Worm (Caenorhabditis elegans) whole organism, L3 larva: ENCODE data around the gene sulp-7.

Experiments
- R02D3.7 ChIP-seq: fragments of 150-350 bp; optimal IDR thresholded peaks from 2 replicates; lab custom pipeline; 2014; ENCODE audit warnings: missing biosample characterization, missing genetic modification characterization
- aly-2 ChIP-seq: fragments of 150-350 bp; optimal IDR thresholded peaks from 2 replicates; lab custom pipeline; 2014; ENCODE audit warnings: missing biosample characterization, missing genetic modification characterization
- ama-1 ChIP-seq: fragments of 150-350 bp; optimal IDR thresholded peaks from 2 replicates; lab custom pipeline; 2018
- ceh-16 ChIP-seq: sonication (generic microtip); optimal IDR thresholded peaks from 2 replicates; lab custom pipeline; 2017; ENCODE audit warnings: missing biosample characterization, missing genetic modification characterization
- ceh-28 ChIP-seq: fragments of 150-350 bp; optimal IDR thresholded peaks from 2 replicates; lab custom pipeline; 2014; ENCODE audit warnings: missing biosample characterization, missing genetic modification reagents, missing genetic modification characterization
- ceh-82 ChIP-seq: fragments of 150-350 bp; optimal IDR thresholded peaks from 2 replicates; lab custom pipeline; 2014; ENCODE audit warnings: missing biosample characterization, missing genetic modification characterization
- egl-5 ChIP-seq: fragments of 150-350 bp; optimal IDR thresholded peaks from 2 replicates; lab custom pipeline; 2017; ENCODE audit warnings: missing biosample characterization, missing genetic modification reagents, missing genetic modification characterization, inconsistent platforms
- elt-2 ChIP-seq: sonication (generic microtip); optimal IDR thresholded peaks from 2 replicates; lab custom pipeline; 2016; ENCODE audit warnings: missing genetic modification reagents, mild to moderate bottlenecking, missing genetic modification characterization, missing compliant biosample characterization
- elt-3 ChIP-seq, 3 experiments: fragments of 150-350 bp in 1 of 3; sonication (generic microtip) in 2 of 3; optimal IDR thresholded peaks; 2 replicates in 2 of 3; 4 replicates in 1 of 3; lab custom pipeline; 2014 to 2017; ENCODE audit warnings: missing biosample characterization in 3 of 3, missing genetic modification characterization in 3 of 3
- eor-1 ChIP-seq, 2 experiments: fragments of 150-350 bp; optimal IDR thresholded peaks; 2 replicates each; lab custom pipeline; 2014 to 2018; ENCODE audit warnings: missing biosample characterization in 2 of 2, missing genetic modification characterization in 2 of 2
- fkh-10 ChIP-seq: sonication (generic microtip); optimal IDR thresholded peaks from 2 replicates; lab custom pipeline; 2017; ENCODE audit warnings: missing biosample characterization, missing genetic modification reagents, missing genetic modification characterization
- fkh-2 ChIP-seq: fragments of 150-350 bp; optimal IDR thresholded peaks from 2 replicates; lab custom pipeline; 2014; ENCODE audit warnings: missing biosample characterization, missing genetic modification reagents, missing genetic modification characterization
- fos-1 ChIP-seq: fragments of 150-350 bp; optimal IDR thresholded peaks from 2 replicates; lab custom pipeline; 2014; ENCODE audit warnings: missing biosample characterization, missing genetic modification characterization
- hmg-11 ChIP-seq: sonication (generic microtip); optimal IDR thresholded peaks from 2 replicates; lab custom pipeline; 2016; ENCODE audit warnings: missing genetic modification characterization, missing compliant biosample characterization
- jun-1 ChIP-seq: fragments of 150-350 bp; optimal IDR thresholded peaks from 2 replicates; lab custom pipeline; 2014; ENCODE audit warnings: missing biosample characterization, missing genetic modification reagents, missing genetic modification characterization
- lin-15B ChIP-seq: fragments of 150-350 bp; optimal IDR thresholded peaks from 2 replicates; lab custom pipeline; 2014; ENCODE audit warnings: missing biosample characterization, missing genetic modification characterization
- lin-39 ChIP-seq: fragments of 150-350 bp; optimal IDR thresholded peaks from 2 replicates; lab custom pipeline; 2018; ENCODE audit warnings: missing biosample characterization, missing genetic modification reagents, missing genetic modification characterization
- lsy-12 ChIP-seq: sonication (generic microtip); optimal IDR thresholded peaks from 2 replicates; lab custom pipeline; 2016; ENCODE audit warnings: mild to moderate bottlenecking, missing genetic modification characterization, missing compliant biosample characterization
- mdl-1 ChIP-seq: fragments of 150-350 bp; optimal IDR thresholded peaks from 2 replicates; lab custom pipeline; 2014; ENCODE audit warnings: missing biosample characterization, missing genetic modification characterization
- nfya-1 ChIP-seq: sonication (generic microtip); optimal IDR thresholded peaks from 2 replicates; lab custom pipeline; 2017; ENCODE audit warnings: missing genetic modification characterization, mild to moderate bottlenecking, missing compliant biosample characterization, antibody characterized with exemption, moderate library complexity; ENCODE audit not compliant: insufficient read depth
- nhr-23 ChIP-seq: fragments of 150-350 bp; optimal IDR thresholded peaks from 2 replicates; lab custom pipeline; 2014; ENCODE audit warnings: missing biosample characterization, missing genetic modification reagents, missing genetic modification characterization
- nhr-237 ChIP-seq: fragments of 150-350 bp; optimal IDR thresholded peaks from 2 replicates; lab custom pipeline; 2014; ENCODE audit warnings: missing biosample characterization, missing genetic modification characterization
- nhr-25 ChIP-seq: sonication (generic microtip); optimal IDR thresholded peaks from 2 replicates; lab custom pipeline; 2017; ENCODE audit warnings: missing biosample characterization, missing genetic modification characterization
- nhr-43 ChIP-seq: sonication (generic microtip); optimal IDR thresholded peaks from 2 replicates; lab custom pipeline; 2016; ENCODE audit warnings: mild to moderate bottlenecking, missing genetic modification characterization, missing compliant biosample characterization; ENCODE audit not compliant: poor library complexity, severe bottlenecking
- nhr-67 ChIP-seq: fragments of 150-350 bp; optimal IDR thresholded peaks from 2 replicates; lab custom pipeline; 2014; ENCODE audit warnings: missing biosample characterization, missing genetic modification characterization
- nhr-76 ChIP-seq: fragments of 150-350 bp; sonication (generic microtip); optimal IDR thresholded peaks from 5 replicates; lab custom pipeline; 2014; ENCODE audit warnings: missing biosample characterization, missing genetic modification characterization
- nhr-77 ChIP-seq: fragments of 150-350 bp; optimal IDR thresholded peaks from 2 replicates; lab custom pipeline; 2014; ENCODE audit warnings: missing biosample characterization, missing genetic modification characterization
- pha-4 ChIP-seq: fragments of 150-350 bp; optimal IDR thresholded peaks from 2 replicates; lab custom pipeline; 2014; ENCODE audit warnings: missing biosample characterization, missing genetic modification reagents, missing genetic modification characterization
- pqm-1 ChIP-seq: fragments of 150-350 bp; optimal IDR thresholded peaks from 2 replicates; lab custom pipeline; 2017; ENCODE audit warnings: missing biosample characterization, missing genetic modification characterization, inconsistent platforms
- skn-1 ChIP-seq: fragments of 150-350 bp; optimal IDR thresholded peaks from 2 replicates; lab custom pipeline; 2014; ENCODE audit warnings: missing biosample characterization, missing genetic modification characterization
- tbx-2 ChIP-seq: sonication (generic microtip); optimal IDR thresholded peaks from 2 replicates; lab custom pipeline; 2016; ENCODE audit warnings: mild to moderate bottlenecking, missing genetic modification characterization, missing compliant biosample characterization
- unc-39 ChIP-seq: sonication (generic microtip); optimal IDR thresholded peaks from 4 replicates; lab custom pipeline; 2017; ENCODE audit warnings: missing biosample characterization, missing genetic modification characterization
- unc-62 ChIP-seq: fragments of 150-350 bp; sonication (generic microtip); optimal IDR thresholded peaks from 4 replicates; lab custom pipeline; 2014; ENCODE audit warnings: missing biosample characterization, missing genetic modification reagents, missing genetic modification characterization
- zag-1 ChIP-seq: fragments of 150-350 bp; optimal IDR thresholded peaks from 2 replicates; lab custom pipeline; 2014; ENCODE audit warnings: missing biosample characterization, missing genetic modification characterization
- ztf-11 ChIP-seq: fragments of 150-350 bp; optimal IDR thresholded peaks from 2 replicates; lab custom pipeline; 2014; ENCODE audit warnings: missing biosample characterization, missing genetic modification characterization

sulp-7 gene

ce11 chrX:11035563-11035962 lies 44.9 kb upstream of the sulp-7 start:
- TF ChIP-seq aly-2 (tag; lab: Kevin White, UChicago) (no peak), pqm-1 (tag; lab: Kevin White, UChicago) (no peak), jun-1 (tag; lab: Kevin White, UChicago) (no peak), lin-39 (peak; percentile 40), egl-5 (tag; lab: Kevin White, UChicago) (peak; percentile 26), lsy-12 (tag; lab: Kevin White, UChicago) (no peak), fkh-2 (tag; lab: Kevin White, UChicago) (no peak), nfya-1 (tag; lab: Kevin White, UChicago) (peak; percentile 23), mdl-1 (tag; lab: Kevin White, UChicago) (no peak), ama-1 (lab: Kevin White, UChicago) (peak; percentile 3)

ce11 chrX:11036114-11037087 lies 44.1 kb upstream of the sulp-7 start:
- peak; percentile 15 for TF ChIP-seq tbx-2 (tag; lab: Kevin White, UChicago)
- TF ChIP-seq nhr-43 (tag; lab: Kevin White, UChicago): peak; percentile 36
- peak; percentile 83 for TF ChIP-seq nhr-23 (tag; lab: Kevin White, UChicago)
- peak; percentile 50 for TF ChIP-seq ceh-28 (tag; lab: Kevin White, UChicago)
- no peak for TF ChIP-seq lin-15B (tag; lab: Kevin White, UChicago)
- peak; percentile 61 for TF ChIP-seq ama-1 (lab: Kevin White, UChicago)
- no peak for TF ChIP-seq fkh-10
- peak; percentile 54 for TF ChIP-seq skn-1 (tag; lab: Kevin White, UChicago)
- peak; percentile 19 for TF ChIP-seq nhr-25
- TF ChIP-seq pqm-1 (tag; lab: Kevin White, UChicago): peak; percentile 48
- no peak for TF ChIP-seq eor-1 (tag; optimal IDR thresholded peaks at IDR 0.05; lab: Kevin White, UChicago)
- no peak for TF ChIP-seq unc-39 (tag; lab: Kevin White, UChicago)
- TF ChIP-seq elt-3 (tag; optimal IDR thresholded peaks at IDR 0.05; lab: Kevin White, UChicago): peak in 1 of 3 experiments; percentile 7
- TF ChIP-seq pha-4 (tag; lab: Kevin White, UChicago): peak; percentile 40
- TF ChIP-seq elt-2 (tag; lab: Kevin White, UChicago): peak; percentile 91
- TF ChIP-seq hmg-11 (tag; lab: Kevin White, UChicago): peak; percentile 23

ce11 chrX:11038221-11038620 lies 42.3 kb upstream of the sulp-7 start:
- TF ChIP-seq fkh-2 (tag; lab: Kevin White, UChicago): no peak
- TF ChIP-seq ztf-11 (tag; lab: Kevin White, UChicago): no peak
- no peak for TF ChIP-seq ceh-82 (tag; lab: Kevin White, UChicago)
- TF ChIP-seq tbx-2 (tag; lab: Kevin White, UChicago): no peak
- no peak for TF ChIP-seq fos-1 (tag; lab: Kevin White, UChicago)
- TF ChIP-seq nhr-77 (tag; lab: Kevin White, UChicago): no peak
- no peak for TF ChIP-seq zag-1
- TF ChIP-seq lsy-12 (tag; lab: Kevin White, UChicago): no peak
- no peak for TF ChIP-seq egl-5 (tag; lab: Kevin White, UChicago)
- TF ChIP-seq eor-1 (tag; optimal IDR thresholded peaks at IDR 0.05; lab: Kevin White, UChicago): no peak
- no peak for TF ChIP-seq ceh-16 (tag; lab: Kevin White, UChicago)
- no peak for TF ChIP-seq R02D3.7 (tag; lab: Kevin White, UChicago)
- no peak for TF ChIP-seq unc-62 (GFP tag; lab: Kevin White, UChicago)
- TF ChIP-seq mdl-1 (tag; lab: Kevin White, UChicago): no peak
- TF ChIP-seq nhr-67: no peak
- no peak for TF ChIP-seq jun-1 (tag; lab: Kevin White, UChicago)
- no peak for TF ChIP-seq nhr-237 (tag; lab: Kevin White, UChicago)

- TF ChIP-seq lsy-12 (tag; lab: Kevin White, UChicago) (no peak), unc-39 (tag; lab: Kevin White, UChicago) (no peak), aly-2 (tag; lab: Kevin White, UChicago) (no peak), zag-1 (no peak), elt-2 (tag; lab: Kevin White, UChicago) (no peak), nhr-76 (tag; lab: Kevin White, UChicago) (no peak), ztf-11 (tag; lab: Kevin White, UChicago) (no peak), ceh-16 (tag; lab: Kevin White, UChicago) (no peak)
These were observed 37.7 kb upstream of the sulp-7 start, which contains the start of gene C09F12.3 for ce11 chrX:11042777-11043176. Gene C09F12.3, minus strand, starts transcription at chrX:11042877.
